Worm (Caenorhabditis elegans): ENCODE results near the gene T02E9.6.
"Not testable (repeated sequence)": the region's sequence is repeated elsewhere in the genome, so short reads cannot be mapped to it uniquely, and the experiment has no call there.

Gene T02E9.6

DNA sequence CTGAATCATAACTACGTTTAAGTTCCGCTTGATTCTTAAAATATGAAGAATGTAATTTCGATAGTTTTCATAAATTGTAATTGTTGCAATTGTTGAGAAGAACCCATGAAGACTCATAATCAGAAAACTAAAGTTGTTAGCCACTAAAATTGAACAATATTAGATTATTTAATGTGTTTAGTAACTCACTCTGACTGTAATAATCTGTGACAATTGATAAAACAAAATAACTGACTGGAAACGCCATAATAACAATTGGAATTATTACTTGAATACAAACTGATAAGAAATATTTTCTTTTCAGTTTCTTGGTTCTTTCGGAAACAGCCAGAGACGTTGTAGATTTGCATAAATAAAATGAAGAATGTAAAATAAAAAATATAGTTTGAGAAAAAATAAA, 34.7 kb downstream of the T02E9.6 start:
- no peak for TF ChIP-seq elt-1 (tag; optimal IDR thresholded peaks at IDR 0.05)
- no peak for TF ChIP-seq skn-1 (tag; optimal IDR thresholded peaks at IDR 0.05)
- no peak for TF ChIP-seq sem-4 (tag; optimal IDR thresholded peaks at IDR 0.05)

DNA sequence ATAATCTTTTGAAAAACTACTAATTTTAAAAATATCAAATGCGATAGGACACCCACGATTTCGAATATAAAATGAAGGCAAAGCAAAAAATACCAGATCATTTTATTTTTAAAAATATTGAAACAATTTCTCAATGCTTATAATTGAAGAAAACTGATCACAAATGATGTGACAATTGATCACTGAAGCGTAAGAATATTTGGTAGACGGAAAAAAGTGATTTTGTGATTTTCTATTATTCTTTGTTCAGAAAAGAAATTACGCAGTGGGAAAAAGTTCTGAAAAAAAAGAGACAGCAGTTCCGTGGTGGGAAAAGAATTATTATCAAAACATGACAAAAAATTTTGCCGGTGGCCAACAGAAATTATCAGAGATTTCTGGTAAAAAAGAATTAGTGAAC, 35.5 kb downstream of the T02E9.6 start, which contains the start of gene T03F7.5:
Gene T03F7.5 (minus strand): TSS at position 101 of the 400 bp plus-strand sequence.
- TF ChIP-seq lin-13 (GFP tag; optimal IDR thresholded peaks at IDR 0.05): no peak
- no peak for TF ChIP-seq C34F6.9 (tag; optimal IDR thresholded peaks at IDR 0.05)

DNA sequence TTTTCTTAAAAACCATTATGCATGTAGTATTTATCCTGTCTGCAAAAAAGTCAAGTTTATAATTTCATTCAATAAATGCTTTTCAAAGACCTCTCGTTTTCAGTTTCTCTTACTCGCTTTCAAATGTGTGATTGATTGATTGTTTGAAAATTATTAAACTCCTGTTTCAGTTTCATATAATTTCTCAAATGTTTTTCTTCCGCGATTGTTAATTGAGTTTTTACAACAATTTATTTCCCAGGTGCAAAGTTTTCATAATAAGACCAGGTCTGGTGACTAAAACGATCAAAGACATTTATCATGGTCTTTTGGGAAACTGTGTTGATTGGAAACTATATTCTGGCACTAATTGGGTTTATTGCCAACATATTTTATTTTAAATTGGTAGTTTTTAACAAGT, 39.7 kb downstream of the T02E9.6 start, which contains the start of gene T03F7.6:
Gene T03F7.6 (plus strand): TSS at position 301 of the 400 bp plus-strand sequence.
- TF ChIP-seq sma-3 (GFP tag; optimal IDR thresholded peaks at IDR 0.05) (no peak), lsy-2 (tag; optimal IDR thresholded peaks at IDR 0.05) (no peak), peb-1 (tag; optimal IDR thresholded peaks at IDR 0.05) (no peak), ceh-82 (tag; optimal IDR thresholded peaks at IDR 0.05) (no peak), F13H6.1 (tag; optimal IDR thresholded peaks at IDR 0.05) (no peak), nhr-237 (tag; optimal IDR thresholded peaks at IDR 0.05) (no peak), lin-39 (tag; optimal IDR thresholded peaks at IDR 0.05) (no peak), nhr-11 (tag; optimal IDR thresholded peaks at IDR 0.05) (no peak), elt-1 (tag; optimal IDR thresholded peaks at IDR 0.05) (no peak), unc-39 (tag; optimal IDR thresholded peaks at IDR 0.05) (no peak), unc-55 (GFP tag; optimal IDR thresholded peaks at IDR 0.05) (no peak), mab-5 (tag; optimal IDR thresholded peaks at IDR 0.05) (no peak), nhr-23 (tag; optimal IDR thresholded peaks at IDR 0.05) (no peak)

DNA sequence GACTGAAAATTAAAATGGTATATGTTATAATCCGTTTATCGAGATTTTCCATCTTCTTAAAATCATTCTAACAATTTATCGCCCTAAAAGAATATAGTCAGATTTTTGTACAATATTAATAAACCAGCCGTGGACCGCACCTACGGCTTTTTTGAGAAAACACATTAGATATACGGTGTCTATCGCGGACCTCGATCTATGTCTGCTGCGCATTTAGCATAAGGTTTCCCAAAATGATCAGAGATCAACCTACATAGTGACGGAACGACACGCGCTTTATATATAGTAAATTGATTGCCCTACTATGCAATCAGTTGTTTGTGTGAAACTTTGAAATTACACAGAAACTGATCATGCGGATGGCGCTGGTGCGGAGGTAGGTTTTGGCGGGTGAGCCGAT, 41.4 kb downstream of the T02E9.6 start:
- no peak for TF ChIP-seq mbf-1 (tag; optimal IDR thresholded peaks at IDR 0.05)
- no peak for TF ChIP-seq mab-5 (tag; optimal IDR thresholded peaks at IDR 0.05)
- TF ChIP-seq nhr-77 (tag; optimal IDR thresholded peaks at IDR 0.05): no peak
- TF ChIP-seq egl-27 (tag; optimal IDR thresholded peaks at IDR 0.05): no peak
- TF ChIP-seq sma-9 (GFP tag; optimal IDR thresholded peaks at IDR 0.05): no peak
- TF ChIP-seq sma-9 (tag; optimal IDR thresholded peaks at IDR 0.05): no peak
- TF ChIP-seq R02D3.7 (tag; optimal IDR thresholded peaks at IDR 0.05): no peak
- no peak for TF ChIP-seq lsy-2 (tag; optimal IDR thresholded peaks at IDR 0.05)
- TF ChIP-seq lin-13 (GFP tag; optimal IDR thresholded peaks at IDR 0.05): no peak
- TF ChIP-seq ceh-16 (tag; optimal IDR thresholded peaks at IDR 0.05): no peak

DNA sequence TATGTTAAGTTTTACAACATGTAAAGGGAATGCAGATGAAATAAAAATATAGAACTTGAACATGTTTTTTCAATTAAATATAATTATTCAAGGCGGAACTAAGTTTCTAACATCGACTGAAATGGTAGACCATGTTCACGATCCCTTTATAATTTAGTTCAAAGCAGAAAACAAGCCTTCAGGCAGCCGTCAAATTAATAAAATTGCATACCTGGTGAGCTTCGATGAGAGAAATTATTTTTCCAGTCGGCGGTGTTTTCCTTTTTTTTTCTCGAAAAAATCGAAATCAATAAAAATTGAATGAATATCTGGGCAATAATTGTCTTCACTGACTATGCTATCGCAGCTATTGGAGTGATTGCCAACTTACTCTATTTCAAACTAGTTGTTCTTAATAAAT, 43.2 kb downstream of the T02E9.6 start, which contains the start of gene C03E10.1:
Gene C03E10.1 (plus strand): TSS at position 301 of the 400 bp plus-strand sequence.
- no peak for TF ChIP-seq peb-1 (tag; optimal IDR thresholded peaks at IDR 0.05)
- TF ChIP-seq elt-1 (tag; optimal IDR thresholded peaks at IDR 0.05): no peak
- no peak for TF ChIP-seq crh-2 (tag; optimal IDR thresholded peaks at IDR 0.05)
- TF ChIP-seq F13H6.1 (tag; optimal IDR thresholded peaks at IDR 0.05): no peak
- no peak for TF ChIP-seq lin-11 (tag; optimal IDR thresholded peaks at IDR 0.05)
- TF ChIP-seq Y55F3AM.14 (GFP tag; optimal IDR thresholded peaks at IDR 0.05): no peak
- no peak for TF ChIP-seq ztf-1 (GFP tag; conservative IDR thresholded peaks at IDR 0.05)
- TF ChIP-seq nhr-12 (tag; optimal IDR thresholded peaks at IDR 0.05): no peak
- no peak for TF ChIP-seq unc-55 (GFP tag; optimal IDR thresholded peaks at IDR 0.05)
- TF ChIP-seq unc-39 (tag; optimal IDR thresholded peaks at IDR 0.05): no peak
- TF ChIP-seq nhr-10 (tag; optimal IDR thresholded peaks at IDR 0.05): no peak
- no peak for TF ChIP-seq snpc-4 (tag; optimal IDR thresholded peaks at IDR 0.05)
- no peak for TF ChIP-seq nhr-77 (tag; optimal IDR thresholded peaks at IDR 0.05)
- no peak for TF ChIP-seq gmeb-1 (tag; optimal IDR thresholded peaks at IDR 0.05)
- TF ChIP-seq ama-1 (optimal IDR thresholded peaks at IDR 0.05): no peak
- TF ChIP-seq nhr-23 (tag; optimal IDR thresholded peaks at IDR 0.05): no peak
- TF ChIP-seq ceh-82 (tag; optimal IDR thresholded peaks at IDR 0.05): no peak
- TF ChIP-seq ztf-4 (tag; optimal IDR thresholded peaks at IDR 0.05): no peak
- TF ChIP-seq skn-1 (tag; optimal IDR thresholded peaks at IDR 0.05): no peak
- TF ChIP-seq nhr-237 (tag; optimal IDR thresholded peaks at IDR 0.05): no peak

DNA sequence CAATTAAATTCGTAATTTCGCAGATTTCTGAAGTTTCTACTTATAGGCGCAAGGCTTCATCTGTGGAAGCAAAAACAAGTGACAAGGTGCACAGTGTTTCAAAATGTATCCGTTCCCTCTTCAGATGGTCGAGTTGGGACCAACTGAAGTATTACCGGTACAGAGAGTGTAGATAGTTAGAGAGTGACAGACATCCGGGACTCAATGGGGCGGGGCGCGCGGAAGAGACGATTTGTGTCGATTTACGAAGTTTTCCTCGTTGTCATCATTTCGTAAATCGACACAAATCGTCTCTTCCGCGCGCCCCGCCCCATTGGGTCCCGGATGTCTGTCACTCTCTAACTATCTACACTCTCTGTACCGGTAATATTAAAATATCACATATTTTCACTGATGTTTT, 48.0 kb downstream of the T02E9.6 start, which contains the start of gene C03E10.3:
Gene C03E10.3 (plus strand): TSS at position 301 of the 400 bp plus-strand sequence.
- TF ChIP-seq nhr-10, nhr-23, lin-39 (tag; optimal IDR thresholded peaks at IDR 0.05): not testable (repeated sequence)
